Worm (Caenorhabditis elegans): ENCODE data around the gene wdr-62.

The wdr-62 gene

DNA sequence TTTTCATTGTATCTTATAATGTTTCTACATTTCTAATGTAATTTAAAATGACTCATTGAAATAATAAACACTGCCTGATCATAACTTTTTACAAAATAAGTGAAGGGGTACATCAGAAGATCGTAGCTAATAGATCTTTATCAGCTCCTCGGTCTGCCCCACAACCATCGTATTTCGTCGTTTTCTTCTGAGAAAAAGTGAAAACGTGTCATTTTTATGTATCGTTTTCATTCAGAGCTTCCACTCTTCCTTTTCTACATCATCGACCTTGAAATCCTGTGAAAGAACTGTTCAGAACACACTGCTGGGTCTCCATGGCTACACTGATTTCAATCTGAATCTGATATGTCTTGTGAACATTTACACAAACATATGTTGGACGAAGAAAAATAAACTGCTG, 55.4 kb downstream of the wdr-62 start:
- no peak for TF ChIP-seq unc-62 (GFP tag; optimal IDR thresholded peaks at IDR 0.05)

- TF ChIP-seq unc-62 (GFP tag; optimal IDR thresholded peaks at IDR 0.05) = no peak
Observed at ce11 chrV:9500826-9501451, 57.1 kb downstream of the wdr-62 start, which contains the start of gene swt-5. Gene swt-5 (plus strand): TSS chrV:9501401.

ce11 chrV:9503152-9503817, 59.4 kb downstream of the wdr-62 start:
- TF ChIP-seq unc-62 (GFP tag; optimal IDR thresholded peaks at IDR 0.05) = no peak

DNA sequence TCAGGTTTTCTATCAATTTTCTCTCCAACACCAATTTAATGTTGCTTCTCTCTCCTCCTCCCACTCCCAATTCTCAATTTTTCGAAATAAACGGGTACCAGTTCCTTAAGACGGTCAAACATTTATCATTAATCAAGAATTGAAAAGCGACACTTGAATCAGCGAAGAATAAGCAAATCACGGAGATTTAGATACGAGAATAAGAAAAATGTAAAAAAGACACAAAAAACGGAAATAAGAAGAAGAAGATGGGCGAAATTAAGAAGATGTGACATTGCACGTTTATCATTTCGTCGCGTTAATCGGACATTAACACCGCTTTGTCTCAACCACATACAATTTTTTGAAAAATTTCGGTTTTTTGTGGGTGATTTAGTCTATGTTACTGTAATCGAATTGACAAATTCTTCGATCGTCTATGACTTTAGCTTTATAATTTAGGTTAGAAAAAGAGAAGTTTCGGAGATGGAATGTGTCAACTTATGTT, 60.7 kb downstream of the wdr-62 start, which contains the start of gene haao-1:
Gene haao-1, plus strand, starts transcription at position 437 of the 487 bp plus-strand sequence.
- TF ChIP-seq unc-62 (GFP tag; optimal IDR thresholded peaks at IDR 0.05) = no peak

ce11 chrV:9506931-9507330, 63.1 kb downstream of the wdr-62 start:
- no peak for TF ChIP-seq unc-62 (GFP tag; optimal IDR thresholded peaks at IDR 0.05)

DNA sequence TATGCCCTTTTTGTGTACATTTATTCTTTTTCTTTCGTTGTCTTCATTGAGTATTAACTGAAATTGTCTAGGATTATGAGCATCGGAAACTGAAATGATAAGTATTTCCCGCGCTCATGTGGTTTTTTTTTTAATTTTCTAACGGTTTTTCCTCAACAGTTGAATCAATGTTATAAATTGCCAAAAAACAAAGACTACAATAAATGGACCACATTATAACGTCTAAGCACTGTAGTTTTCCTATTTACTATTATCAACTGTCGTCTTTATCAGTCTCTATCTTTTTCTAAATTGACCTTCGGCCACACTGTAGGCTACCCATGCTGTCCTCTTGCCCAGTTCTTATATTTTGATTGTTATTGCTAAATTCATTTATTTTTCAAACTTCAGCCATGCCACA, 63.9 kb downstream of the wdr-62 start, which contains the start of gene acs-14:
Gene acs-14, plus strand, starts transcription at position 391 of the 400 bp plus-strand sequence.
- no peak for TF ChIP-seq unc-62 (GFP tag; optimal IDR thresholded peaks at IDR 0.05)

ce11 chrV:9509597-9509996, 65.7 kb downstream of the wdr-62 start:
- no peak for TF ChIP-seq unc-62 (GFP tag; optimal IDR thresholded peaks at IDR 0.05)

Measured in whole organism, dauer.